Worm (Caenorhabditis elegans): Measurements from ENCODE around the gene T24B8.7.

ce11 chrII:9041306-9041705 is 12.2 kb downstream of the T24B8.7 start, which contains the start of gene F37B12.3:
- no peak for TF ChIP-seq lin-39 (tag; optimal IDR thresholded peaks at IDR 0.05)
- TF ChIP-seq sox-4 (tag; optimal IDR thresholded peaks at IDR 0.05) = no peak
- TF ChIP-seq unc-62 (GFP tag; optimal IDR thresholded peaks at IDR 0.05) = no peak
- TF ChIP-seq irx-1 (tag; optimal IDR thresholded peaks at IDR 0.05) = no peak
- TF ChIP-seq nhr-28 (tag; optimal IDR thresholded peaks at IDR 0.05) = no peak
- no peak for TF ChIP-seq alr-1 (tag; optimal IDR thresholded peaks at IDR 0.05; ENCODE audit: borderline replicate concordance)
- TF ChIP-seq ces-1 (GFP tag; optimal IDR thresholded peaks at IDR 0.05) = no peak
